Worm (Caenorhabditis elegans) whole organism, late embryonic: ENCODE data around the gene col-14.

ENCODE experiments used
- C38D4.7 ChIP-seq: fragments of 200-800 bp; sonication (Bioruptor generic); optimal IDR thresholded peaks from 2 replicates; lab custom pipeline; 2018; ENCODE audit warnings: mild to moderate bottlenecking, missing genetic modification characterization, moderate library complexity, missing compliant biosample characterization
- ama-1 ChIP-seq: fragments of 150-350 bp; optimal IDR thresholded peaks from 2 replicates; lab custom pipeline; 2014
- ceh-14 ChIP-seq: sonication (generic microtip); optimal IDR thresholded peaks from 2 replicates; lab custom pipeline; 2016; ENCODE audit warnings: missing genotype, missing genetic modification characterization, missing compliant biosample characterization
- ceh-18 ChIP-seq: sonication (generic microtip); optimal IDR thresholded peaks from 2 replicates; lab custom pipeline; 2016; ENCODE audit warnings: missing genetic modification characterization, missing compliant biosample characterization
- ceh-2 ChIP-seq: sonication (generic microtip); optimal IDR thresholded peaks from 2 replicates; lab custom pipeline; 2016; ENCODE audit warnings: missing genotype, missing genetic modification characterization, missing compliant biosample characterization
- ceh-22 ChIP-seq: sonication (generic microtip); optimal IDR thresholded peaks from 2 replicates; lab custom pipeline; 2017; ENCODE audit warnings: missing biosample characterization, missing genetic modification characterization
- ceh-24 ChIP-seq: sonication (generic microtip); optimal IDR thresholded peaks from 2 replicates; lab custom pipeline; 2016; ENCODE audit warnings: mild to moderate bottlenecking, missing genetic modification characterization, missing compliant biosample characterization
- ceh-31 ChIP-seq: sonication (generic microtip); optimal IDR thresholded peaks from 2 replicates; lab custom pipeline; 2016; ENCODE audit warnings: missing genetic modification characterization, missing compliant biosample characterization
- ceh-34 ChIP-seq: sonication (generic microtip); optimal IDR thresholded peaks from 2 replicates; lab custom pipeline; 2016; ENCODE audit warnings: mild to moderate bottlenecking, missing genetic modification characterization, missing compliant biosample characterization
- ceh-45 ChIP-seq: fragments of 200-800 bp; sonication (Bioruptor generic); IDR thresholded peaks from 2 replicates; pipeline ENCODE4 v1.3.6; 2022; ENCODE audit warnings: missing genetic modification reagents, missing genetic modification characterization, missing compliant biosample characterization
- elt-2 ChIP-seq: sonication (generic microtip); optimal IDR thresholded peaks from 2 replicates; lab custom pipeline; 2016; ENCODE audit warnings: missing genetic modification reagents, missing genetic modification characterization, missing compliant biosample characterization
- elt-4 ChIP-seq: sonication (generic microtip); optimal IDR thresholded peaks from 2 replicates; lab custom pipeline; 2016; ENCODE audit warnings: missing genetic modification characterization, missing compliant biosample characterization
- ets-4 ChIP-seq: sonication (generic microtip); optimal IDR thresholded peaks from 2 replicates; lab custom pipeline; 2016; ENCODE audit warnings: missing genetic modification characterization, missing compliant biosample characterization
- eyg-1 ChIP-seq: sonication (generic microtip); optimal IDR thresholded peaks from 2 replicates; lab custom pipeline; 2016; ENCODE audit warnings: missing genotype, missing genetic modification characterization, missing compliant biosample characterization
- fax-1 ChIP-seq: sonication (generic microtip); optimal IDR thresholded peaks from 2 replicates; lab custom pipeline; 2016; ENCODE audit warnings: missing genotype, missing genetic modification characterization, missing compliant biosample characterization
- fkh-10 ChIP-seq: fragments of 150-350 bp; optimal IDR thresholded peaks from 2 replicates; lab custom pipeline; 2014; ENCODE audit warnings: missing biosample characterization, missing genetic modification reagents, missing genetic modification characterization
- fkh-6 ChIP-seq: sonication (generic microtip); optimal IDR thresholded peaks from 2 replicates; lab custom pipeline; 2016; ENCODE audit warnings: missing genetic modification characterization, missing compliant biosample characterization
- gmeb-2 ChIP-seq: sonication (generic microtip); optimal IDR thresholded peaks from 2 replicates; lab custom pipeline; 2016; ENCODE audit warnings: missing genetic modification characterization, inconsistent platforms, missing compliant biosample characterization
- hlh-8 ChIP-seq: sonication (generic microtip); optimal IDR thresholded peaks from 2 replicates; lab custom pipeline; 2016; ENCODE audit warnings: missing genotype, missing genetic modification characterization, missing compliant biosample characterization
- lim-6 ChIP-seq: sonication (generic microtip); optimal IDR thresholded peaks from 2 replicates; lab custom pipeline; 2016; ENCODE audit warnings: missing genetic modification characterization, missing compliant biosample characterization
- lin-11 ChIP-seq: fragments of 200-800 bp; sonication (Bioruptor generic); optimal IDR thresholded peaks from 2 replicates; lab custom pipeline; 2018; ENCODE audit warnings: mild to moderate bottlenecking, missing genetic modification characterization, missing compliant biosample characterization
- madf-2 ChIP-seq: sonication (generic microtip); optimal IDR thresholded peaks from 2 replicates; lab custom pipeline; 2017; ENCODE audit warnings: missing genetic modification characterization, missing compliant biosample characterization
- mec-3 ChIP-seq: sonication (generic microtip); optimal IDR thresholded peaks from 2 replicates; lab custom pipeline; 2016; ENCODE audit warnings: borderline replicate concordance, missing genetic modification characterization, missing compliant biosample characterization
- nfya-1 ChIP-seq: sonication (generic microtip); optimal IDR thresholded peaks from 2 replicates; lab custom pipeline; 2017; ENCODE audit warnings: missing genetic modification characterization, mild to moderate bottlenecking, missing compliant biosample characterization, antibody characterized with exemption, moderate library complexity
- nhr-11 ChIP-seq: fragments of 150-350 bp; optimal IDR thresholded peaks from 2 replicates; lab custom pipeline; 2014; ENCODE audit warnings: missing biosample characterization, missing genetic modification characterization
- pag-3 ChIP-seq: sonication (generic microtip); optimal IDR thresholded peaks from 2 replicates; lab custom pipeline; 2016; ENCODE audit warnings: missing compliant biosample characterization, missing genetic modification characterization, borderline replicate concordance
- pha-2 ChIP-seq: sonication (generic microtip); optimal IDR thresholded peaks from 2 replicates; lab custom pipeline; 2017; ENCODE audit warnings: mild to moderate bottlenecking, missing genetic modification characterization, missing compliant biosample characterization
- pha-4 ChIP-seq: fragments of 150-350 bp; optimal IDR thresholded peaks from 2 replicates; lab custom pipeline; 2018; ENCODE audit warnings: missing biosample characterization, missing genetic modification reagents, missing genetic modification characterization
- ref-2 ChIP-seq: sonication (generic microtip); optimal IDR thresholded peaks from 2 replicates; lab custom pipeline; 2016; ENCODE audit warnings: missing genetic modification characterization, missing compliant biosample characterization
- sdc-2 ChIP-seq: sonication (generic microtip); optimal IDR thresholded peaks from 2 replicates; lab custom pipeline; 2016; ENCODE audit warnings: missing genotype, missing genetic modification characterization, missing compliant biosample characterization
- sox-2 ChIP-seq: fragments of 200-800 bp; sonication (Bioruptor generic); IDR thresholded peaks from 2 replicates; pipeline ENCODE4 v1.3.6; 2022; ENCODE audit warnings: missing genetic modification reagents, missing genetic modification characterization, missing compliant biosample characterization
- unc-42 ChIP-seq: sonication (generic microtip); optimal IDR thresholded peaks from 2 replicates; lab custom pipeline; 2016; ENCODE audit warnings: missing genotype, missing genetic modification characterization, missing compliant biosample characterization
- unc-55 ChIP-seq: sonication (generic microtip); optimal IDR thresholded peaks from 2 replicates; lab custom pipeline; 2017; ENCODE audit warnings: missing biosample characterization, missing genetic modification reagents, missing genetic modification characterization
- unc-86 ChIP-seq: sonication (generic microtip); optimal IDR thresholded peaks from 2 replicates; lab custom pipeline; 2016; ENCODE audit warnings: missing genetic modification characterization, missing compliant biosample characterization
- zip-5 ChIP-seq: sonication (generic microtip); optimal IDR thresholded peaks from 2 replicates; lab custom pipeline; 2016; ENCODE audit warnings: missing genetic modification characterization, missing compliant biosample characterization
- ztf-16 ChIP-seq: sonication (generic microtip); optimal IDR thresholded peaks from 2 replicates; lab custom pipeline; 2017; ENCODE audit warnings: missing genetic modification characterization, missing compliant biosample characterization

The col-14 gene

DNA sequence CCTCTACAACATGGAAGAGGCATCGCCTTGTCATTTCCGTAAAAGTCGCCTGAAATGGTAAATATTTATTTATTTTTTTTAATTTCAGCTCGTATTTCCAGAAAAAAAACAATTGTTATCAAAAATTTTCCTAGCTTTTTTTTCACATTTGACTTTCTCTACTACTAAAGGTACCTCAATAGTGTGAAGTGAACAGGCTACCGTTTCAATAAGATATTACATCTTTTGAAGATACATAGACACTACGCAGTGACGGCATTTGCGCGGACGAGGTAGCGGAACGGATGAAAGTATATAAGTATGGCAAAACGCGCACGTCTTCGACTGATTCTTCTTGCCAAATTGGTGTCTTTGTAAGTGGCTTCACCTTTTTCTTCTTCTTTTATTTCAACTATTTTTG is at the start of gene col-14:
Gene col-14, plus strand, starts transcription at position 301 of the 400 bp plus-strand sequence.
- TF ChIP-seq zip-5 (tag; lab: Kevin White, UChicago) (no peak), pag-3 (tag; lab: Kevin White, UChicago) (no peak), eyg-1 (tag; lab: Kevin White, UChicago) (no peak), fkh-6 (no peak), mec-3 (tag; lab: Kevin White, UChicago) (no peak), unc-42 (tag; lab: Kevin White, UChicago) (no peak), pha-2 (no peak), elt-4 (tag; lab: Kevin White, UChicago) (no peak), fax-1 (tag; lab: Kevin White, UChicago) (no peak), nfya-1 (tag; lab: Kevin White, UChicago) (no peak), ceh-45 (GFP tag; lab: Robert Waterston, UW) (no peak), nhr-11 (tag; lab: Kevin White, UChicago) (no peak)

DNA sequence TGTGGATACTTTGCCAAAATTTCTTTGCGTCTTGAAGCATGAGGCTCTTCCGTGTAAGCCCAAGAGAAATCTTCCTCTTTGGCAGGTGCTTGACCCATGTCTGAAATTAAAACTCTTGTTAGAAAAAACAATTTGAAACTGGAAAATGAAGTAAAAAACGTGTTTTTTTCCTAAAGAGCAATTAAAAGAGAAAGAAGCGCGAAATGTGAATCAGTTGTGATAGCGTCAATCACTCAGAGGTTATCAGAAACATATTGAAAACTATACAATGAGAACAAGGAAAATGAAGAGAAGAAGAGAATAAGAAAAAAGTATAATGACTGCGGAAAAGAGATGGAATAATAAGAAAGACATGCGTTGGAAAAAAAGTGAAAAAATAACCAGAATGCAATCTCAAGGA is 46.4 kb upstream of the col-14 start, which contains the start of gene F33D4.4:
Gene F33D4.4, minus strand, starts transcription at position 101 of the 400 bp plus-strand sequence.
- TF ChIP-seq gmeb-2 (tag; lab: Kevin White, UChicago): no peak
- no peak for TF ChIP-seq hlh-8 (tag; lab: Kevin White, UChicago)
- TF ChIP-seq lin-11 (tag; lab: Kevin White, UChicago): no peak
- no peak for TF ChIP-seq ama-1
- TF ChIP-seq unc-55 (GFP tag; lab: Kevin White, UChicago): no peak
- TF ChIP-seq fkh-10: no peak
- TF ChIP-seq ref-2 (tag; lab: Kevin White, UChicago): no peak
- TF ChIP-seq unc-86: no peak

DNA sequence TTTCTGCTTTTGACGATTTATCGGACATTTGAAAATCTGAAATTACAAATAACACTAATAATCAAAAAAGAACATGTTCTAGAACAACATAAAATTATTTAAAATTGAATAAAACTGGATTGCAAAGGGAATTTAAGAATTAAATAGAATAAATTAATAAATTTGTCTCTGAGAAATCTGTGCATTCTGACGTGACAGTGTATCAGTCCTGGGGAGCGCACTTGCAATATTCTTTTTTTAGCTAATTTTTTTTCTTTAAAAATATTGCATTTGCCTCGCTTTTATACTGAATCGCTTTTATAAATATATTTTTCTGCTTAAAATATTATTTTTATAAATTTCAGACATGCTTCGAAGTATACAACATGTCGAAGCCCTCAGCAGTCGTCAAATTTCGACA is 43.5 kb upstream of the col-14 start, which contains the start of the genes mrpl-1, emc-6 and mrps-24:
Gene mrpl-1, minus strand, starts transcription at position 1 of the 400 bp plus-strand sequence.
Gene emc-6, minus strand, starts transcription at position 36 of the 400 bp plus-strand sequence.
Gene mrps-24, plus strand, starts transcription at position 345 of the 400 bp plus-strand sequence.
- TF ChIP-seq ceh-34 (tag; lab: Kevin White, UChicago) (no peak), mec-3 (tag; lab: Kevin White, UChicago) (no peak), sox-2 (GFP tag; lab: Robert Waterston, UW) (no peak), sdc-2 (tag; lab: Kevin White, UChicago) (no peak), lin-11 (tag; lab: Kevin White, UChicago) (no peak), ets-4 (no peak), ceh-2 (tag; lab: Kevin White, UChicago) (no peak), ceh-45 (GFP tag; lab: Robert Waterston, UW) (no peak), C38D4.7 (GFP tag; lab: Kevin White, UChicago) (no peak), madf-2 (tag; lab: Kevin White, UChicago) (no peak), ztf-16 (tag; lab: Kevin White, UChicago) (no peak), pha-4 (tag; lab: Kevin White, UChicago) (no peak), unc-42 (tag; lab: Kevin White, UChicago) (peak; percentile 78), lim-6 (tag; lab: Kevin White, UChicago) (no peak), nfya-1 (tag; lab: Kevin White, UChicago) (peak; percentile 24)

DNA sequence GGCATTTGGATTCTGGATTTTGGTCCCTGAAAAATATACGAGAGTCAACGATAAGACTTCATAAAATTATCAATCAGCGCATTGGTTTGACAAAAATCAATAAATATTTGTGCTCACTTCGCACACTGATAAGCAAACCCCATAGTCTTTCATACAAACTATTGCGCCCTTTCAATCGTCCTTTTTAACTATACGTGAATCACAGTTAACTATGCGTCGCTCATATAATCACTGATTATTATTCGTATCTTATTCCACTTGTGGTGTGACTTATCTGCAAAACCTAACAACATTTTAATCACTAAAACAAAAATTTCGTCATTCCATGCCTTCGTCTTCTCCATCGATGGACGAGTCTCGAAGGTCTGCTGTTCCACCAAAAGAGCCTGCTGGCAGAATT is 42.4 kb upstream of the col-14 start, which contains the start of gene nhr-8:
Gene nhr-8, plus strand, starts transcription at position 160 of the 400 bp plus-strand sequence.
- TF ChIP-seq ceh-18 (tag; lab: Kevin White, UChicago) (no peak), eyg-1 (tag; lab: Kevin White, UChicago) (no peak), unc-42 (tag; lab: Kevin White, UChicago) (no peak), elt-2 (tag; lab: Kevin White, UChicago) (peak; percentile 89)

DNA sequence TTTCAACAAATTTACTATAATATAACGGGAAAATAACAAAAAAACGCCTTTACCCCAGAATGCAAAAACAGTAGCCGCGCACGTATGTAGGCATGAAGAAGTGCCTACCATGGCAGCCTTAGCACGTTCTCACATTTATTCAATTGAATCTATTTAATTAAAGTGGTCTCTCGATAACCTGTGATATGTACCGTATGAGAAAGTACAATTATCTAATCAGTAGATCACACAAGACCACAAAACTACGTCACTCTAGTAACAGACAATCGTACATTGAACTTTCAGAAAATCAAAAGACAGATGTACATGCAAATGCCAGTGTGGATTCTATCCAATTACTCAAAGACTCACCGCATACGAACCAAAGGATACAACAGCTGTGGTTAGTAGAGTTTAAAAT is 41.0 kb upstream of the col-14 start:
- TF ChIP-seq zip-5 (tag; lab: Kevin White, UChicago): no peak
- no peak for TF ChIP-seq ceh-24
- TF ChIP-seq mec-3 (tag; lab: Kevin White, UChicago): no peak
- TF ChIP-seq fax-1 (tag; lab: Kevin White, UChicago): no peak
- no peak for TF ChIP-seq sox-2 (GFP tag; lab: Robert Waterston, UW)
- no peak for TF ChIP-seq ceh-31 (tag; lab: Kevin White, UChicago)
- TF ChIP-seq pha-4 (tag; lab: Kevin White, UChicago): no peak
- TF ChIP-seq ceh-22: no peak
- no peak for TF ChIP-seq fkh-10
- no peak for TF ChIP-seq ceh-14 (tag; lab: Kevin White, UChicago)
- TF ChIP-seq ztf-16 (tag; lab: Kevin White, UChicago): no peak
- no peak for TF ChIP-seq ceh-34 (tag; lab: Kevin White, UChicago)
- TF ChIP-seq unc-55 (GFP tag; lab: Kevin White, UChicago): no peak
- no peak for TF ChIP-seq sdc-2 (tag; lab: Kevin White, UChicago)
- no peak for TF ChIP-seq lim-6 (tag; lab: Kevin White, UChicago)
- no peak for TF ChIP-seq hlh-8 (tag; lab: Kevin White, UChicago)
